Worm (Caenorhabditis elegans) whole organism, mixed stage, embryonic: Measurements from ENCODE around the gene egl-47.

Experiments
- M03D4.4 ChIP-seq: sonication (generic microtip); optimal IDR thresholded peaks from 2 replicates; lab custom pipeline; 2017; ENCODE audit warnings: mild to moderate bottlenecking, missing genetic modification characterization, missing compliant biosample characterization
- elt-1 ChIP-seq: sonication (generic microtip); optimal IDR thresholded peaks from 2 replicates; lab custom pipeline; 2017; ENCODE audit warnings: missing genetic modification characterization, mild to moderate bottlenecking, missing compliant biosample characterization, antibody characterized with exemption, moderate library complexity, borderline replicate concordance; ENCODE audit not compliant: insufficient read depth
- elt-3 ChIP-seq: fragments of 150-350 bp; optimal IDR thresholded peaks from 2 replicates; lab custom pipeline; 2014; ENCODE audit warnings: missing biosample characterization, missing genetic modification characterization
- lin-13 ChIP-seq: fragments of 150-350 bp; optimal IDR thresholded peaks from 2 replicates; lab custom pipeline; 2014; ENCODE audit warnings: missing biosample characterization, missing genetic modification characterization
- lin-32 ChIP-seq: fragments of 200-800 bp; sonication (Bioruptor generic); optimal IDR thresholded peaks from 2 replicates; lab custom pipeline; 2018; ENCODE audit warnings: mild to moderate bottlenecking, missing genetic modification characterization, missing compliant biosample characterization
- mep-1 ChIP-seq: fragments of 150-350 bp; optimal IDR thresholded peaks from 2 replicates; lab custom pipeline; 2017; ENCODE audit warnings: missing biosample characterization, missing genetic modification reagents, missing genetic modification characterization, inconsistent platforms
- nhr-12 ChIP-seq: fragments of 150-350 bp; optimal IDR thresholded peaks from 2 replicates; lab custom pipeline; 2014; ENCODE audit warnings: missing biosample characterization, missing genetic modification characterization
- nhr-28 ChIP-seq: fragments of 150-350 bp; optimal IDR thresholded peaks from 2 replicates; lab custom pipeline; 2014; ENCODE audit warnings: missing biosample characterization, missing genetic modification characterization
- pha-4 ChIP-seq: fragments of 150-350 bp; optimal IDR thresholded peaks from 2 replicates; lab custom pipeline; 2018; ENCODE audit warnings: missing biosample characterization, missing genetic modification reagents, missing genetic modification characterization
- sptf-1 ChIP-seq: sonication (generic microtip); optimal IDR thresholded peaks from 2 replicates; lab custom pipeline; 2017; ENCODE audit warnings: mild to moderate bottlenecking, missing genetic modification characterization, moderate library complexity, missing compliant biosample characterization

DNA sequence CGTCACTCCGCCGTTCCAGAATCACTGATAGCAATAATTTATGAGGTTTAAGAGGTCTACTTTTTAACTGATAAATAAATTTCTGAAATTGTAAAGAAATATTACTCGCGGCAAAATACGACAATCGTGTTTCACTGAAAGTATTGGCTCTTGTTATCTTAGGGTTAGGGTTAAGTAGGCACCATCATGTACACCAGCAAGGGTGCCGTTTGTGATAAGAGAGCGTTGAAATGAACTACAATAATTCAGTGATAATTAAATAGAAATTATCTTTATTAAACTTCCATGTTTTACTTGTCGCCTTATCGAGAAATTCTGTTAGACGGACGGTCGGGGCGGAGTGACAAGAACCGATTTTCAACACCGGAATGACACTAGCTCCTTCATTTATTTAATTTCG lies 26.3 kb downstream of the egl-47 start:
- TF ChIP-seq nhr-28 (tag; lab: Kevin White, UChicago) (no peak), mep-1 (no peak), nhr-12 (tag; lab: Kevin White, UChicago) (no peak), lin-32 (GFP tag; lab: Kevin White, UChicago) (no peak), lin-13 (no peak), elt-3 (tag; lab: Kevin White, UChicago) (no peak), sptf-1 (tag; lab: Kevin White, UChicago) (no peak), elt-1 (tag; lab: Kevin White, UChicago) (no peak), pha-4 (tag; lab: Kevin White, UChicago) (no peak), M03D4.4 (tag; lab: Kevin White, UChicago) (no peak)
